Worm (Caenorhabditis elegans): Measurements from ENCODE around the gene W10D9.3.

W10D9.3 gene

DNA sequence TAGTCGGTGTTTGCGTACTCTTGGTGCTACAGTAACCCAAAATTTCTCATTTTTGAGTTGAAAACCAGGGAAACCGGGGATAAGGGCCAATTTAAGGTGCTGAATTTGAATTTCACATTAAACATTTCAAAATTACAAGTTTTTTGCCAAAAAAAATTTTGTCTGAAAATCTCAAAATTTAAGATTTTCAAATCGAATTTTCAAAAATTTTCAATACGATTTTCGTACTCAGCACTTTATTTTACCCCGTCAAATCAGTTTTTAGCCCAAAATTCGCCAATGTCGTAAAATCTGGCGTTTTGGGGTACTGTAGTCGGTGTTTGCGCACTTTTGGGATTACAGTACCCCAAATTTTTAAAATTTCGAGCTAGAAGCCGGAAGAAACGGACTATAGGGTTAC, at the start of gene W10D9.3:
W10D9.3 (minus strand) TSS at position 101 of the 400 bp plus-strand sequence.
- TF ChIP-seq scrt-1 (GFP tag; IDR thresholded peaks at IDR 0.05) (no peak), hmg-4 (GFP tag; optimal IDR thresholded peaks at IDR 0.05) (no peak), aly-1 (tag; optimal IDR thresholded peaks at IDR 0.05) (no peak), flt-1 (GFP tag; IDR thresholded peaks at IDR 0.05) (no peak), ceh-13 (GFP tag; optimal IDR thresholded peaks at IDR 0.05) (no peak), pes-1 (GFP tag; IDR thresholded peaks at IDR 0.05) (no peak), ceh-36 (tag; optimal IDR thresholded peaks at IDR 0.05) (no peak), tbx-37 (GFP tag; conservative IDR thresholded peaks at IDR 0.05) (no peak), sea-1 (GFP tag; conservative IDR thresholded peaks at IDR 0.05) (no peak), tbx-11 (GFP tag; IDR thresholded peaks at IDR 0.05) (no peak), hnd-1 (tag; optimal IDR thresholded peaks at IDR 0.05) (no peak), B0310.2 (tag; optimal IDR thresholded peaks at IDR 0.05) (no peak)

DNA sequence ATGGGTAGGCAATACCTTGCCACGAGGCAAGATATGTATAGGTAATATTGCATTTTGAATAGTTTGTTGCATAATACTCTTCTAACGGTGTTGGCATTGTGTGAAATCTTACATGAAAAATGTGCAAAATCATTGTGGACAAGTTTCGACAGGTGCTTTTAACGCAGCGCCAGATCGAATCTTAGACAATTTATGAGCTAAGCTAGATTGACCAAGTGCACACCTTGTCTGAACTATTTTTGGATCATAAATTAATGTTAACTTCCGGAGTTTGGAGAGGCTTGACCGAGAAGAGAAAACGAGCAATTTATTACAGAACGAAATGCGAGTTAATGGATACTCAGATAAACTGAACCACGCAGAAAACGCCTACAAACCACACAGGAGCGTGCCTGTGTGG, 48.5 kb upstream of the W10D9.3 start, which contains the start of gene srh-105:
srh-105 (minus strand) TSS at position 101 of the 400 bp plus-strand sequence.
- TF ChIP-seq ets-7 (tag; optimal IDR thresholded peaks at IDR 0.05) (no peak), ceh-13 (GFP tag; optimal IDR thresholded peaks at IDR 0.05) (no peak), tra-4 (tag; optimal IDR thresholded peaks at IDR 0.05) (no peak), scrt-1 (GFP tag; IDR thresholded peaks at IDR 0.05) (no peak), pes-1 (GFP tag; IDR thresholded peaks at IDR 0.05) (no peak), F13C5.2 (tag; optimal IDR thresholded peaks at IDR 0.05) (no peak), ama-1 (optimal IDR thresholded peaks at IDR 0.05) (no peak), sea-1 (GFP tag; conservative IDR thresholded peaks at IDR 0.05) (no peak)

DNA sequence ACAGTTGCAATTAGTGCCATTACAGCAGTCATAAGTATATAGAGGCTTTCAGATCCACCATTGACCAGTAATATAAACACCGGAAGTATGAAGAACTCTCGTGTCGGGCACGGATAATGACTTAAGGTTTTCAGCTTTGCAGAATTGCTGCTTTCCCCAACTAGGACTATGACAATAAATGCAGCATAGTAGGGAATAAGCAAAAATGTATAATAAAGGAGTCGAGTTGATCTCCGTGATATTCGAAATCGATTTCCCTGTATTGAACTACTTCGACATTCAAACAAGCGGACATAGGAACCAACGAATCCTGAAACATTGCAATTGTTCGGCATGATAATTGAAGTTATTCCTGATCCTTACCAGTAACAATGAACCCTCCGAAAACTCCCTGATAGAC, 47.9 kb upstream of the W10D9.3 start:
- no peak for TF ChIP-seq sea-1 (GFP tag; conservative IDR thresholded peaks at IDR 0.05)
- no peak for TF ChIP-seq tra-4 (tag; optimal IDR thresholded peaks at IDR 0.05)
- TF ChIP-seq ceh-13 (GFP tag; optimal IDR thresholded peaks at IDR 0.05): no peak
- no peak for TF ChIP-seq ama-1 (optimal IDR thresholded peaks at IDR 0.05)
- TF ChIP-seq tbx-37 (GFP tag; conservative IDR thresholded peaks at IDR 0.05): no peak
- no peak for TF ChIP-seq ceh-36 (tag; optimal IDR thresholded peaks at IDR 0.05)
- TF ChIP-seq pes-1 (GFP tag; IDR thresholded peaks at IDR 0.05): no peak
- TF ChIP-seq hmg-4 (GFP tag; optimal IDR thresholded peaks at IDR 0.05): no peak
- TF ChIP-seq flt-1 (GFP tag; IDR thresholded peaks at IDR 0.05): no peak

DNA sequence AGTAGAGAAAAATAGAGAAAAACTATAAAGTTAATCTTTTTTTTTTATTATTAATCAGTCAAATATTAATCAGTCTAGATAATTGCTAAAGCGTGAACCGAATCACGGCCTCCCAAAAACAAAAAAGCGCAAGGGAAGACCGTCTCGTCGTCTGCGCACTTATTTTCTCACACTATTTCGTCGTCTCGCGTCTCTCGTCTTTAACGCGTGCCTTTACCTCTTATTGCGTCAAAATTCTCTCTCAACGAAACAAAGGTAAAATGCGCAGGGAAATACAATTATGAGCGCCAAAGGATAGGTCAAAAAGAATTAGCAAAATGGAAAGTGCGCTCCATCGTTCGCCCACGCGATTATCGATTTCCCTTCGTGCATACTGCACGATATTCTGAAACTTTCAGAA, 45.3 kb upstream of the W10D9.3 start:
- TF ChIP-seq aly-1 (tag; optimal IDR thresholded peaks at IDR 0.05) (no peak), ceh-36 (tag; optimal IDR thresholded peaks at IDR 0.05) (no peak), hmbx-1 (tag; optimal IDR thresholded peaks at IDR 0.05) (no peak), tbx-11 (GFP tag; IDR thresholded peaks at IDR 0.05) (no peak), F13C5.2 (tag; optimal IDR thresholded peaks at IDR 0.05) (peak; percentile 57), tra-4 (tag; optimal IDR thresholded peaks at IDR 0.05) (no peak), scrt-1 (GFP tag; IDR thresholded peaks at IDR 0.05) (no peak)

DNA sequence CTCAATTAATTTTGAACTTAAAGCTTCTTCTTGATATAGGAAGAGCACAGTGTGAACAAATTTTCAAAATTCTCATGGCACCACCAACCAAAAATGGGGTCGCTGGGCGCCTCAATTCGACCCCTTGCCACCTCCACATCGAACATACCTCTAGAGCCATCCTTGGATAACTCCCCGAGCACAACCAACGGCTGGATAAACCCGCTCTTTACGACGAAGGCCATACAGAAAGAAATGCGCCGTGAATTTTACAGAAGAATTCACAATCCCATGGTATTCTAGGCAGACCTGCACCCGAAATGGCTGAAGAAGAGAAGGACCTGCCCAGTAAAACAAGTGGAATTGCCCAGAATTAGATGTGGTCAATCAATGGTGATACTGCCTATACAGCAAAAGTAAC, 41.9 kb upstream of the W10D9.3 start:
- no peak for TF ChIP-seq hmbx-1 (tag; optimal IDR thresholded peaks at IDR 0.05)
- TF ChIP-seq ets-7 (tag; optimal IDR thresholded peaks at IDR 0.05): no peak

DNA sequence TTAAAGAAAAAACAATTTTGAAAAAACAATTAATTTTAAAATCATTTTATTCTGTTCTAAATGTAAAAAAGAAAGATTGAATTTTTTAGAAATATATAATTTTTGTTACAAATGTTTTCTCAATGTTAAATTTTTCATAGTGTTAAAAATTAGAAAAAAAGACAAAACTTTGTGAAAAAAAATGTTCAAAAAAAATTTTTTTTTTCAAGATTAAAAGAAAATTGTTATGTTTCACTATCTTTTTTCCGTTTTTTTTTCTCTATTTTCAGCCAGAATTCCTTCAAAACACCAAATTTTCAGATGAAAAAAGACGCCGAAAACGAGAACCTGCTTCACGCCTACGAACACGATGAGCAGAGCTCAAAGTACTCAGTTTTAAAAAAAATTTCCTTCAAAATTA, 34.4 kb upstream of the W10D9.3 start, which contains the start of gene sms-5:
sms-5 (plus strand) TSS at position 301 of the 400 bp plus-strand sequence.
- TF ChIP-seq flt-1 (GFP tag; IDR thresholded peaks at IDR 0.05) (no peak), B0310.2 (tag; optimal IDR thresholded peaks at IDR 0.05) (no peak), ama-1 (optimal IDR thresholded peaks at IDR 0.05) (no peak), hmbx-1 (tag; optimal IDR thresholded peaks at IDR 0.05) (no peak), tbx-11 (GFP tag; IDR thresholded peaks at IDR 0.05) (no peak), tra-4 (tag; optimal IDR thresholded peaks at IDR 0.05) (no peak), F13C5.2 (tag; optimal IDR thresholded peaks at IDR 0.05) (no peak), scrt-1 (GFP tag; IDR thresholded peaks at IDR 0.05) (no peak), sea-1 (GFP tag; conservative IDR thresholded peaks at IDR 0.05) (no peak), tbx-37 (GFP tag; conservative IDR thresholded peaks at IDR 0.05) (no peak), hmg-4 (GFP tag; optimal IDR thresholded peaks at IDR 0.05) (no peak), ets-7 (tag; optimal IDR thresholded peaks at IDR 0.05) (no peak), pes-1 (GFP tag; IDR thresholded peaks at IDR 0.05) (no peak), aly-1 (tag; optimal IDR thresholded peaks at IDR 0.05) (no peak)

DNA sequence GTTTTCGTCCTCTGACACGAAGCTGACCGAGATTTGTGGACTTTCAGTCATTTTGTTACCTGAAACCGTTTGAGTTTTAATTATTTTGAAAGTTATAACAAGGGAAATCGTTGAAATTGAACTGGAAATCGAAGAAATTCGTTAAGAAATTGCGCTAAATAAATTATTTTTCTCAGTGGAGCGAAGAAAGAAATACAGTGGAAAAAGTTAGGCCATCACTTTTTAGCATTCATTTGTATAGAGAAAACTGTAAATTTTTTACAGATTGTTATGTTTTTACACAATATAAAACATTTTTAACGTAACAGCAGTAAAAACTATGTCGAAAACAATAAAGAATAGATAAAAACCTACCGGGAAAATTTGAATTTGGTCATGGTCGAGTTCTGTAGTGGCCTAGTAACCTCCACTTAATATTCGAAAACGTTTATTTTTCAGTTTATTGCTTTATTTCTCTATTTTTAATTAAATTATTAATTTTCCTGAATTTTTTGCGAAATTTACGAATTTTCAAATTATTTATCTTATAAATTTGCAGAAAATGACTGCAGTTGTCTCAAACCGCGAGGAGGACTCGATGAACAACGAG, 23.7 kb upstream of the W10D9.3 start, which contains the start of the genes gldi-1 and prp-21:
gldi-1 (minus strand) TSS at position 51 of the 589 bp plus-strand sequence.
prp-21 (plus strand) TSS at position 539 of the 589 bp plus-strand sequence.
- TF ChIP-seq B0310.2 (tag; optimal IDR thresholded peaks at IDR 0.05) (no peak), flt-1 (GFP tag; IDR thresholded peaks at IDR 0.05) (no peak), ets-7 (tag; optimal IDR thresholded peaks at IDR 0.05) (no peak), tbx-37 (GFP tag; conservative IDR thresholded peaks at IDR 0.05) (no peak), ama-1 (optimal IDR thresholded peaks at IDR 0.05) (no peak), tbx-11 (GFP tag; IDR thresholded peaks at IDR 0.05) (no peak), hmg-4 (GFP tag; optimal IDR thresholded peaks at IDR 0.05) (no peak), F13C5.2 (tag; optimal IDR thresholded peaks at IDR 0.05) (no peak), hmbx-1 (tag; optimal IDR thresholded peaks at IDR 0.05) (no peak), ceh-36 (tag; optimal IDR thresholded peaks at IDR 0.05) (no peak), tra-4 (tag; optimal IDR thresholded peaks at IDR 0.05) (no peak), sea-1 (GFP tag; conservative IDR thresholded peaks at IDR 0.05) (no peak), scrt-1 (GFP tag; IDR thresholded peaks at IDR 0.05) (no peak)

DNA sequence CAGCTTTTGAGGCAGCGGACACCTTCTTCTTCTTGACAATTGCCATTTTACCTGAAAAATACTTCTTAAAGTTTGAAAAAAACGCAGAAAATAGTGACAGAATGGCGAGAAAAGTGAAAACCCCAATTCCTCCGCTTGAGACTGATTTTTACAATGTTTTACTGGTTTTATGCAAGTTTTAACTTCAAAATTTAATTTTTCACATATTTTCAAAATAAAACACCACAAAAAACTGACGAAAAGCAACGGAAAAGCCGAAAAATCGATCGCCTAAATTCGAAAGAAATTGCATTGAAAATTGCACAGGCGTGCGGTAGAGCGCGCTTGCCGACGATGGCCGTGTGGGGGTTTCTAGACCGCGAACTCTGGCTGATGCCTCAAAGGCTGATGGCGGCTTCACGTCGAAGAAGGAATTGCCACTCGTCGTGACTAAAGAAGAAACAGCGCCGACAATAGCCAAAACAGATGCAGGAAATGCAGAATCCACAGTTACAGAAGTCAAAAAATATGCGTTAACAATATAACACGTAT, 15.2 kb upstream of the W10D9.3 start, which contains the start of gene nsun-1:
nsun-1 (minus strand) TSS at position 51 of the 531 bp plus-strand sequence.
- peak; percentile 27 for TF ChIP-seq F13C5.2 (tag; optimal IDR thresholded peaks at IDR 0.05)
- TF ChIP-seq hmg-4 (GFP tag; optimal IDR thresholded peaks at IDR 0.05): peak; percentile 55
- TF ChIP-seq tra-4 (tag; optimal IDR thresholded peaks at IDR 0.05): no peak
- TF ChIP-seq sea-1 (GFP tag; conservative IDR thresholded peaks at IDR 0.05): peak; percentile 71
- TF ChIP-seq tbx-37 (GFP tag; conservative IDR thresholded peaks at IDR 0.05): peak; percentile 44; the same call in 1 of the 2 replicates
- no peak for TF ChIP-seq ceh-13 (GFP tag; optimal IDR thresholded peaks at IDR 0.05)
- no peak for TF ChIP-seq hnd-1 (tag; optimal IDR thresholded peaks at IDR 0.05)
- TF ChIP-seq aly-1 (tag; optimal IDR thresholded peaks at IDR 0.05): no peak
- TF ChIP-seq ets-7 (tag; optimal IDR thresholded peaks at IDR 0.05): peak; percentile 38
- no peak for TF ChIP-seq scrt-1 (GFP tag; IDR thresholded peaks at IDR 0.05)
- 0 out of 2 replicates have a peak, but pooled peaks have one; percentile 5 for TF ChIP-seq flt-1 (GFP tag; IDR thresholded peaks at IDR 0.05)
- TF ChIP-seq hmbx-1 (tag; optimal IDR thresholded peaks at IDR 0.05): no peak
- TF ChIP-seq ceh-36 (tag; optimal IDR thresholded peaks at IDR 0.05): no peak
- 0 out of 2 replicates have a peak, but pooled peaks have one; percentile 40 for TF ChIP-seq pes-1 (GFP tag; IDR thresholded peaks at IDR 0.05)
